Worm (Caenorhabditis elegans) whole organism, L2 larva: Measurements from ENCODE around the gene H40L08.2.

Experiments
- C34F6.9 ChIP-seq: fragments of 150-350 bp; optimal IDR thresholded peaks from 2 replicates; lab custom pipeline; 2014; ENCODE audit warnings: missing biosample characterization, missing genetic modification characterization
- R02D3.7 ChIP-seq: fragments of 150-350 bp; optimal IDR thresholded peaks from 2 replicates; lab custom pipeline; 2014; ENCODE audit warnings: missing biosample characterization, missing genetic modification characterization
- alr-1 ChIP-seq: fragments of 150-350 bp; optimal IDR thresholded peaks from 2 replicates; lab custom pipeline; 2014; ENCODE audit warnings: missing biosample characterization, missing genetic modification characterization
- aly-2 ChIP-seq: fragments of 150-350 bp; optimal IDR thresholded peaks from 2 replicates; lab custom pipeline; 2014; ENCODE audit warnings: missing biosample characterization, missing genetic modification characterization
- ama-1 ChIP-seq: fragments of 150-350 bp; optimal IDR thresholded peaks from 2 replicates; lab custom pipeline; 2018; ENCODE audit warnings: inconsistent platforms
- blmp-1 ChIP-seq: sonication (generic microtip); optimal IDR thresholded peaks from 2 replicates; lab custom pipeline; 2017; ENCODE audit warnings: missing genetic modification characterization, mild to moderate bottlenecking, missing compliant biosample characterization, antibody characterized with exemption, moderate library complexity; ENCODE audit not compliant: insufficient read depth
- ceh-16 ChIP-seq: fragments of 150-350 bp; optimal IDR thresholded peaks from 2 replicates; lab custom pipeline; 2014; ENCODE audit warnings: missing biosample characterization, missing genetic modification characterization
- ceh-82 ChIP-seq: fragments of 150-350 bp; optimal IDR thresholded peaks from 2 replicates; lab custom pipeline; 2014; ENCODE audit warnings: missing biosample characterization, missing genetic modification characterization
- crh-2 ChIP-seq: sonication (generic microtip); optimal IDR thresholded peaks from 2 replicates; lab custom pipeline; 2017; ENCODE audit warnings: missing biosample characterization, missing genetic modification characterization
- egl-27 ChIP-seq: sonication (generic microtip); optimal IDR thresholded peaks from 3 replicates; lab custom pipeline; 2017; ENCODE audit warnings: missing biosample characterization, missing genetic modification reagents, missing genetic modification characterization
- elt-1 ChIP-seq: fragments of 150-350 bp; optimal IDR thresholded peaks from 2 replicates; lab custom pipeline; 2014; ENCODE audit warnings: missing biosample characterization, missing genetic modification characterization
- fos-1 ChIP-seq: fragments of 150-350 bp; optimal IDR thresholded peaks from 2 replicates; lab custom pipeline; 2014; ENCODE audit warnings: missing biosample characterization, missing genetic modification characterization
- gmeb-1 ChIP-seq: fragments of 150-350 bp; optimal IDR thresholded peaks from 2 replicates; lab custom pipeline; 2014; ENCODE audit warnings: missing biosample characterization, missing genetic modification characterization
- lin-13 ChIP-seq: fragments of 150-350 bp; optimal IDR thresholded peaks from 2 replicates; lab custom pipeline; 2014; ENCODE audit warnings: missing biosample characterization, missing genetic modification reagents, missing genetic modification characterization
- lin-39 ChIP-seq: fragments of 150-350 bp; optimal IDR thresholded peaks from 2 replicates; lab custom pipeline; 2014; ENCODE audit warnings: missing biosample characterization, missing genetic modification reagents, missing genetic modification characterization
- lsy-2 ChIP-seq, 2 experiments: fragments of 150-350 bp in 1 of 2; sonication (generic microtip) in 1 of 2; optimal IDR thresholded peaks; 2 replicates each; lab custom pipeline; 2014 to 2017; ENCODE audit warnings: missing biosample characterization in 2 of 2, missing genetic modification characterization in 2 of 2
- mab-5 ChIP-seq: fragments of 150-350 bp; optimal IDR thresholded peaks from 2 replicates; lab custom pipeline; 2014; ENCODE audit warnings: missing biosample characterization, missing genetic modification characterization
- mdl-1 ChIP-seq, 2 experiments: fragments of 150-350 bp in 1 of 2; sonication (generic microtip) in 1 of 2; optimal IDR thresholded peaks; 2 replicates each; lab custom pipeline; 2017; ENCODE audit warnings: missing biosample characterization in 2 of 2, missing genetic modification characterization in 2 of 2
- nhr-11 ChIP-seq: fragments of 150-350 bp; optimal IDR thresholded peaks from 2 replicates; lab custom pipeline; 2014; ENCODE audit warnings: missing biosample characterization, missing genetic modification characterization
- nhr-12 ChIP-seq: fragments of 150-350 bp; optimal IDR thresholded peaks from 2 replicates; lab custom pipeline; 2014; ENCODE audit warnings: missing biosample characterization, missing genetic modification characterization
- nhr-129 ChIP-seq: fragments of 150-350 bp; optimal IDR thresholded peaks from 2 replicates; lab custom pipeline; 2014; ENCODE audit warnings: missing biosample characterization, missing genetic modification characterization
- nhr-21 ChIP-seq: fragments of 150-350 bp; optimal IDR thresholded peaks from 2 replicates; lab custom pipeline; 2014; ENCODE audit warnings: missing biosample characterization, missing genetic modification characterization
- nhr-23 ChIP-seq: fragments of 150-350 bp; optimal IDR thresholded peaks from 2 replicates; lab custom pipeline; 2014; ENCODE audit warnings: missing biosample characterization, missing genetic modification reagents, missing genetic modification characterization
- nhr-237 ChIP-seq: fragments of 150-350 bp; optimal IDR thresholded peaks from 2 replicates; lab custom pipeline; 2014; ENCODE audit warnings: missing biosample characterization, missing genetic modification characterization
- nhr-25 ChIP-seq: fragments of 150-350 bp; sonication (generic microtip); optimal IDR thresholded peaks from 3 replicates; lab custom pipeline; 2014; ENCODE audit warnings: missing biosample characterization, missing genetic modification characterization
- nhr-77 ChIP-seq: fragments of 150-350 bp; optimal IDR thresholded peaks from 2 replicates; lab custom pipeline; 2014; ENCODE audit warnings: missing biosample characterization, missing genetic modification characterization
- sma-3 ChIP-seq: sonication (generic microtip); optimal IDR thresholded peaks from 2 replicates; lab custom pipeline; 2016; ENCODE audit warnings: missing genetic modification reagents, missing genetic modification characterization, missing compliant biosample characterization
- sma-9 ChIP-seq, 2 experiments: fragments of 150-350 bp in 1 of 2; sonication (generic microtip) in 1 of 2; optimal IDR thresholded peaks; 2 replicates each; lab custom pipeline; 2014 to 2016; ENCODE audit warnings: missing genetic modification characterization in 2 of 2, mild to moderate bottlenecking in 1 of 2, missing biosample characterization in 1 of 2, missing compliant biosample characterization in 1 of 2, missing genetic modification reagents in 1 of 2, moderate library complexity in 1 of 2
- unc-55 ChIP-seq: fragments of 150-350 bp; sonication (generic microtip); optimal IDR thresholded peaks from 3 replicates; lab custom pipeline; 2014; ENCODE audit warnings: missing biosample characterization, missing genetic modification reagents, missing genetic modification characterization
- unc-62 ChIP-seq: fragments of 150-350 bp; optimal IDR thresholded peaks from 2 replicates; lab custom pipeline; 2014; ENCODE audit warnings: missing biosample characterization, missing genetic modification reagents, missing genetic modification characterization
- ztf-4 ChIP-seq: fragments of 150-350 bp; optimal IDR thresholded peaks from 2 replicates; lab custom pipeline; 2014; ENCODE audit warnings: missing biosample characterization, missing genetic modification characterization

H40L08.2 gene

ce11 chrX:15087752-15088151 is 10.2 kb upstream of the H40L08.2 start:
- TF ChIP-seq ama-1 = no peak
- no peak for TF ChIP-seq nhr-11 (tag; lab: Kevin White, UChicago)
- no peak for TF ChIP-seq nhr-23 (tag; lab: Kevin White, UChicago)
- TF ChIP-seq mdl-1 (tag; optimal IDR thresholded peaks at IDR 0.05; lab: Kevin White, UChicago) = no peak
- no peak for TF ChIP-seq ztf-4 (tag; lab: Kevin White, UChicago)
- TF ChIP-seq lin-13 (GFP tag; lab: Kevin White, UChicago) = no peak
- TF ChIP-seq lin-39 (tag; lab: Kevin White, UChicago) = no peak
- TF ChIP-seq aly-2 (tag; lab: Kevin White, UChicago) = no peak
- no peak for TF ChIP-seq gmeb-1
- no peak for TF ChIP-seq nhr-12
- TF ChIP-seq elt-1 (tag; lab: Kevin White, UChicago) = no peak

DNA sequence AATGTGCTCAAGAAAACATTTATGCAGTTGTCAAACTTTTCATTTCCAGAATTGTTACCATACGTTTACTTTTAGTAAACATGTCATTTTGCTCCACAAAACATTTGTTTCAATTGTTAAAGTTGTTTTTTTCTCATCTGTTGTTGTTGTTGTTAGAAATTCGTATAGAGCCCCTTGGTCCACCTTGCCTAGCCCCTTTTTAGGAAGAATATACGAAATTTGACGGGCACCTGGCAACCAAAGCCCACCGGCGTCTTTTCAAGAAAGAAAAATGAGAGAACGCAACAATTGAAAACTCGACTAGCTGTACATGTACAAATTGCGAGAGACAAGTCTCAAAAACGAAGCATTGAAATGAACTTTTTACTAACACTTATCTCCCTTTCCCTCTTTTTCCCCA is 6.9 kb upstream of the H40L08.2 start, which contains the start of gene F09B12.5:
Gene F09B12.5, plus strand, starts transcription at position 301 of the 400 bp plus-strand sequence.
- TF ChIP-seq egl-27 (tag; lab: Kevin White, UChicago) = no peak
- no peak for TF ChIP-seq crh-2 (tag; lab: Kevin White, UChicago)
- no peak for TF ChIP-seq blmp-1 (tag; lab: Kevin White, UChicago)
- no peak for TF ChIP-seq unc-62 (GFP tag; lab: Kevin White, UChicago)
- TF ChIP-seq lsy-2 (tag; optimal IDR thresholded peaks at IDR 0.05; lab: Kevin White, UChicago) = no peak
- no peak for TF ChIP-seq nhr-237
- TF ChIP-seq gmeb-1 = no peak
- no peak for TF ChIP-seq nhr-129 (tag; lab: Kevin White, UChicago)
- TF ChIP-seq aly-2 (tag; lab: Kevin White, UChicago) = no peak
- no peak for TF ChIP-seq nhr-77 (tag; lab: Kevin White, UChicago)
- no peak for TF ChIP-seq nhr-25 (tag; lab: Kevin White, UChicago)
- no peak for TF ChIP-seq ceh-82
- TF ChIP-seq elt-1 (tag; lab: Kevin White, UChicago) = no peak
- TF ChIP-seq fos-1 (tag; lab: Kevin White, UChicago) = no peak
- TF ChIP-seq R02D3.7 (tag; lab: Kevin White, UChicago) = no peak
- TF ChIP-seq, all 48 proteins: peak for 0

ce11 chrX:15083795-15084194 is 6.3 kb upstream of the H40L08.2 start, which contains the start of gene H40L08.1:
Gene H40L08.1, minus strand, starts transcription at chrX:15084086.
- peak; percentile 1 for TF ChIP-seq sma-9 (GFP tag; optimal IDR thresholded peaks at IDR 0.05; lab: Kevin White, UChicago)
- TF ChIP-seq sma-9 (tag; optimal IDR thresholded peaks at IDR 0.05; lab: Kevin White, UChicago) = no peak
- TF ChIP-seq unc-62 (GFP tag; lab: Kevin White, UChicago) = no peak
- no peak for TF ChIP-seq aly-2 (tag; lab: Kevin White, UChicago)
- peak; percentile 9 for TF ChIP-seq nhr-129 (tag; lab: Kevin White, UChicago)
- no peak for TF ChIP-seq ztf-4 (tag; lab: Kevin White, UChicago)
- peak; percentile 31 for TF ChIP-seq C34F6.9 (tag; lab: Kevin White, UChicago)
- TF ChIP-seq fos-1 (tag; lab: Kevin White, UChicago) = peak; percentile 2
- peak; percentile 34 for TF ChIP-seq unc-55
- TF ChIP-seq ceh-16 (tag; lab: Kevin White, UChicago) = no peak
- peak; percentile 7 for TF ChIP-seq lin-13 (GFP tag; lab: Kevin White, UChicago)

DNA sequence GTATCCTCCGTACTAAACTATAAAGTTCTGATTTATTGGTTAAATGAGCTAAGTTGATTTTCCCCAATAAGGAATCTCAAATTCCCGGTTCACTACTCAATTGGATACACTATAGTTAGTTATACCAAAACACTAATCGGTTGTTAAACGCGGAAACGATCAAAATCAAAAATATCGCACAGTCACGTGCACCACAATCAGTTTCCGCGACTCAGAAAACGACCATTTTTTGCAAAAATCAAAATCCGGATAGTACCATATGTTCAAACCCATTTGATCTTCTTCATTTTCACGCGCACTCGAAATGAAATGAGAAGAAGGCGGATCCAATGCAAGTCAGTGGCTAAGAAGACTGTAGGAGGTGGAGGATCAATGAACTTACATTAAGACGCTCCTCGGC is 3.9 kb upstream of the H40L08.2 start:
- peak; percentile 21 for TF ChIP-seq nhr-21 (tag; lab: Kevin White, UChicago)
- peak; percentile 13 for TF ChIP-seq nhr-129 (tag; lab: Kevin White, UChicago)
- TF ChIP-seq sma-9 (GFP tag; optimal IDR thresholded peaks at IDR 0.05; lab: Kevin White, UChicago) = peak; percentile 55
- no peak for TF ChIP-seq sma-9 (tag; optimal IDR thresholded peaks at IDR 0.05; lab: Kevin White, UChicago)
- TF ChIP-seq lin-13 (GFP tag; lab: Kevin White, UChicago) = no peak

ce11 chrX:15079406-15079805 is 1.9 kb upstream of the H40L08.2 start:
- TF ChIP-seq nhr-129 (tag; lab: Kevin White, UChicago) = peak; percentile 50
- no peak for TF ChIP-seq lin-13 (GFP tag; lab: Kevin White, UChicago)
- no peak for TF ChIP-seq ceh-16 (tag; lab: Kevin White, UChicago)
- no peak for TF ChIP-seq nhr-237
- TF ChIP-seq alr-1 (tag; lab: Kevin White, UChicago) = no peak
- TF ChIP-seq lin-39 (tag; lab: Kevin White, UChicago) = no peak
- TF ChIP-seq ztf-4 (tag; lab: Kevin White, UChicago) = no peak
- TF ChIP-seq sma-3 = peak; percentile 86
- TF ChIP-seq elt-1 (tag; lab: Kevin White, UChicago) = no peak
- TF ChIP-seq nhr-77 (tag; lab: Kevin White, UChicago) = no peak
- TF ChIP-seq mab-5 (tag; lab: Kevin White, UChicago) = no peak
- no peak for TF ChIP-seq ceh-82
- TF ChIP-seq lsy-2 (tag; optimal IDR thresholded peaks at IDR 0.05; lab: Kevin White, UChicago) = peak in 1 of 2 experiments; percentile 36
- TF ChIP-seq nhr-21 (tag; lab: Kevin White, UChicago) = peak; percentile 87
- peak; percentile 84 for TF ChIP-seq sma-9 (GFP tag; optimal IDR thresholded peaks at IDR 0.05; lab: Kevin White, UChicago)
- TF ChIP-seq sma-9 (tag; optimal IDR thresholded peaks at IDR 0.05; lab: Kevin White, UChicago) = no peak
- peak; percentile 80 for TF ChIP-seq nhr-25 (tag; lab: Kevin White, UChicago)
